Fruit fly (Drosophila melanogaster): Measurements from ENCODE around the gene CG14563.

Gene CG14563

dm6 chr3L:21824725-21825353, 17.3 kb downstream of the CG14563 start, which contains the start of gene eIF2A (continued):
- TF ChIP-seq Hey (tag; optimal IDR thresholded peaks at IDR 0.05) (no peak), CG15696 (tag; optimal IDR thresholded peaks at IDR 0.05) (no peak), Hr78 (GFP tag; optimal IDR thresholded peaks at IDR 0.05) (peak in 1 of 2 experiments; percentile 76), dysf (GFP tag; IDR thresholded peaks at IDR 0.05) (peak; percentile 42; the same call in 1 of the 3 replicates), twi (tag; optimal IDR thresholded peaks at IDR 0.05) (peak; percentile 55), zfh1 (GFP tag; IDR thresholded peaks at IDR 0.05) (peak; percentile 69; the same call in 1 of the 3 replicates), Elba2 (GFP tag; optimal IDR thresholded peaks at IDR 0.05) (no peak), CG12236 (GFP tag; optimal IDR thresholded peaks at IDR 0.05) (no peak), CG9932 (GFP tag; IDR thresholded peaks at IDR 0.05) (peak; percentile 75; the same call in 1 of the 2 replicates), CG13296 (GFP tag; optimal IDR thresholded peaks at IDR 0.05) (peak; percentile 51), tup (GFP tag; optimal IDR thresholded peaks at IDR 0.05) (peak; percentile 11), Lhr (GFP tag; optimal IDR thresholded peaks at IDR 0.05) (peak; percentile 79), CG6854 (GFP tag; optimal IDR thresholded peaks at IDR 0.05) (peak; percentile 19), Doc3 (GFP tag; IDR thresholded peaks at IDR 0.05; ENCODE audit: partially characterized antibody) (peak; percentile 59; the same call in 2 of the 3 replicates), CG13123 (GFP tag; optimal IDR thresholded peaks at IDR 0.05) (no peak), CG2129 (GFP tag; IDR thresholded peaks at IDR 0.05; ENCODE audit: partially characterized antibody) (0 out of 2 replicates have a peak, but pooled peaks have one; percentile 12), CG17802 (tag; optimal IDR thresholded peaks at IDR 0.05) (peak; percentile 17), CG8359 (GFP tag; optimal IDR thresholded peaks at IDR 0.05; ENCODE audit: borderline replicate concordance) (no peak), sim (GFP tag; IDR thresholded peaks at IDR 0.05) (no peak), CG10979 (tag; optimal IDR thresholded peaks at IDR 0.05) (peak; percentile 44), en (GFP tag; optimal IDR thresholded peaks at IDR 0.05) (no peak), CG9817 (tag; optimal IDR thresholded peaks at IDR 0.05) (peak; percentile 40), caup (GFP tag; optimal IDR thresholded peaks at IDR 0.05; ENCODE audit: severe bottlenecking) (peak; percentile 79), CG4360 (GFP tag; IDR thresholded peaks at IDR 0.05) (peak; percentile 97), otp (GFP tag; IDR thresholded peaks at IDR 0.05) (0 out of 3 replicates have a peak, but pooled peaks have one; percentile 14), aop (GFP tag; IDR thresholded peaks at IDR 0.05) (no peak), Atf3 (GFP tag; optimal IDR thresholded peaks at IDR 0.05) (no peak), fd96Cb (tag; optimal IDR thresholded peaks at IDR 0.05) (no peak), ranshi (GFP tag; IDR thresholded peaks at IDR 0.05) (0 out of 2 replicates have a peak, but pooled peaks have one; percentile 57), CG15073 (GFP tag; optimal IDR thresholded peaks at IDR 0.05) (no peak), YL-1 (GFP tag; optimal IDR thresholded peaks at IDR 0.05) (peak; percentile 97), CG9876 (GFP tag; optimal IDR thresholded peaks at IDR 0.05) (peak; percentile 22), sna (GFP tag; IDR thresholded peaks at IDR 0.05; ENCODE audit: partially characterized antibody) (peak; percentile 62), pum (GFP tag; optimal IDR thresholded peaks at IDR 0.05) (peak; percentile 23), Spps (tag; optimal IDR thresholded peaks at IDR 0.05) (peak; percentile 39), CG3995 (GFP tag; optimal IDR thresholded peaks at IDR 0.05) (peak; percentile 11), CG9727 (GFP tag; optimal IDR thresholded peaks at IDR 0.05) (peak; percentile 7), D19B (GFP tag; optimal IDR thresholded peaks at IDR 0.05) (no peak), cato (GFP tag; optimal IDR thresholded peaks at IDR 0.05; ENCODE audit: borderline replicate concordance) (no peak), CG6765 (GFP tag; optimal IDR thresholded peaks at IDR 0.05) (peak; percentile 27), CG10366 (GFP tag; IDR thresholded peaks at IDR 0.05) (peak; percentile 28; the same call in 1 of the 2 replicates), trem (tag; optimal IDR thresholded peaks at IDR 0.05) (peak; percentile 85), Awh (GFP tag; IDR thresholded peaks at IDR 0.05) (no peak), Hmx (GFP tag; optimal IDR thresholded peaks at IDR 0.05) (no peak), CG10209 (GFP tag; optimal IDR thresholded peaks at IDR 0.05) (peak; percentile 10), pb (GFP tag; optimal IDR thresholded peaks at IDR 0.05) (peak; percentile 34), wek (GFP tag; optimal IDR thresholded peaks at IDR 0.05) (peak; percentile 80), CG12942 (GFP tag; optimal IDR thresholded peaks at IDR 0.05) (peak; percentile 31), cas (GFP tag; IDR thresholded peaks at IDR 0.05) (peak; percentile 62)

Data from whole organism, embryonic.